Fruit fly (Drosophila melanogaster): Measurements from ENCODE around the gene obst-A.

Gene obst-A

dm6 chrX:20235794-20236513 is 3.7 kb upstream of the obst-A start, which contains the start of gene sw (continued):
- TF ChIP-seq shn (GFP tag; optimal IDR thresholded peaks at IDR 0.05) (peak; percentile 65), croc (GFP tag; conservative IDR thresholded peaks at IDR 0.05) (peak; percentile 71), Dp (GFP tag; optimal IDR thresholded peaks at IDR 0.05) (peak; percentile 3), maf-S (GFP tag; optimal IDR thresholded peaks at IDR 0.05) (no peak), inv (GFP tag; IDR thresholded peaks at IDR 0.05; ENCODE audit: partially characterized antibody) (peak; percentile 95), CG13775 (GFP tag; optimal IDR thresholded peaks at IDR 0.05) (peak; percentile 49), ab (GFP tag; optimal IDR thresholded peaks at IDR 0.05) (no peak), CG6254 (GFP tag; optimal IDR thresholded peaks at IDR 0.05) (no peak), CG6854 (GFP tag; optimal IDR thresholded peaks at IDR 0.05) (no peak), CG18764 (GFP tag; optimal IDR thresholded peaks at IDR 0.05) (no peak), CG4707 (GFP tag; optimal IDR thresholded peaks at IDR 0.05) (no peak), PHDP (tag; optimal IDR thresholded peaks at IDR 0.05) (peak; percentile 51), gfzf (GFP tag; optimal IDR thresholded peaks at IDR 0.05) (no peak), CG15696 (tag; optimal IDR thresholded peaks at IDR 0.05) (peak; percentile 80), vvl (GFP tag; IDR thresholded peaks at IDR 0.05) (peak; percentile 54), CG5245 (GFP tag; optimal IDR thresholded peaks at IDR 0.05) (peak; percentile 20), CG31441 (GFP tag; IDR thresholded peaks at IDR 0.05) (0 out of 2 replicates have a peak, but pooled peaks have one; percentile 50), CG12104 (GFP tag; optimal IDR thresholded peaks at IDR 0.05) (no peak), NfI (GFP tag; optimal IDR thresholded peaks at IDR 0.05) (peak; percentile 61), yki (optimal IDR thresholded peaks at IDR 0.05) (no peak), CG34376 (GFP tag; optimal IDR thresholded peaks at IDR 0.05) (peak; percentile 21), gcm2 (GFP tag; optimal IDR thresholded peaks at IDR 0.05) (no peak), tna (GFP tag; IDR thresholded peaks at IDR 0.05; ENCODE audit: partially characterized antibody) (peak; percentile 70), Dll (GFP tag; IDR thresholded peaks at IDR 0.05; ENCODE audit: partially characterized antibody) (peak; percentile 95), Xrp1 (GFP tag; IDR thresholded peaks at IDR 0.05) (peak; percentile 58), H15 (GFP tag; IDR thresholded peaks at IDR 0.05) (peak; percentile 46; the same call in 1 of the 3 replicates), ftz-f1 (GFP tag; optimal IDR thresholded peaks at IDR 0.05) (no peak), pan (optimal IDR thresholded peaks at IDR 0.05) (no peak), pan (GFP tag; optimal IDR thresholded peaks at IDR 0.05 in 1 of 2, IDR thresholded peaks at IDR 0.05 in 1 of 2) (peak in 1 of 2 experiments; percentile 31), run (tag; optimal IDR thresholded peaks at IDR 0.05) (no peak), Gsc (GFP tag; IDR thresholded peaks at IDR 0.05) (no peak), CG7357 (GFP tag; IDR thresholded peaks at IDR 0.05) (no peak), CG9797 (GFP tag; optimal IDR thresholded peaks at IDR 0.05) (peak; percentile 11), gem (tag; optimal IDR thresholded peaks at IDR 0.05) (peak; percentile 67), Ada2b (GFP tag; IDR thresholded peaks at IDR 0.05) (peak; percentile 62), CG18262 (tag; optimal IDR thresholded peaks at IDR 0.05) (peak; percentile 47), dimm (GFP tag; IDR thresholded peaks at IDR 0.05) (no peak), so (GFP tag; IDR thresholded peaks at IDR 0.05) (no peak), CG9437 (GFP tag; optimal IDR thresholded peaks at IDR 0.05) (peak; percentile 6), CG16779 (GFP tag; IDR thresholded peaks at IDR 0.05) (no peak), CG1233 (GFP tag; optimal IDR thresholded peaks at IDR 0.05) (peak; percentile 28), CG8290 (GFP tag; optimal IDR thresholded peaks at IDR 0.05) (no peak), CG8290 (tag; optimal IDR thresholded peaks at IDR 0.05) (peak; percentile 14 to 72), trem (tag; optimal IDR thresholded peaks at IDR 0.05) (peak; percentile 62), grau (tag; optimal IDR thresholded peaks at IDR 0.05) (peak; percentile 73), gce (GFP tag; IDR thresholded peaks at IDR 0.05) (no peak), Atf6 (GFP tag; IDR thresholded peaks at IDR 0.05) (peak; percentile 55; the same call in 1 of the 2 replicates), Lpt (GFP tag; optimal IDR thresholded peaks at IDR 0.05) (no peak), CG11504 (tag; optimal IDR thresholded peaks at IDR 0.05) (peak; percentile 66), Doc3 (GFP tag; IDR thresholded peaks at IDR 0.05; ENCODE audit: partially characterized antibody) (peak; percentile 90), CG7271 (tag; optimal IDR thresholded peaks at IDR 0.05) (no peak)

Data from whole organism, embryonic.